Worm (Caenorhabditis elegans) whole organism, young adult: ENCODE measurements around the gene egli-1.

Experiments used
- C17E4.6 ChIP-seq: fragments of 200-800 bp; sonication (Bioruptor generic); IDR thresholded peaks from 2 replicates; pipeline ENCODE4 v1.3.6; 2022; ENCODE audit warnings: missing genetic modification reagents, missing genetic modification characterization, missing compliant biosample characterization
- F33H1.4 ChIP-seq: fragments of 200-800 bp; sonication (Bioruptor generic); IDR thresholded peaks from 2 replicates; pipeline ENCODE4 v1.3.6; 2022; ENCODE audit warnings: missing genetic modification reagents, missing genetic modification characterization, missing compliant biosample characterization
- F52B5.7 ChIP-seq: sonication (generic microtip); optimal IDR thresholded peaks from 2 replicates; lab custom pipeline; 2016; ENCODE audit warnings: mild to moderate bottlenecking, missing genetic modification characterization, missing compliant biosample characterization
- T26A5.8 ChIP-seq: sonication (generic microtip); optimal IDR thresholded peaks from 2 replicates; lab custom pipeline; 2016; ENCODE audit warnings: missing genetic modification characterization, missing compliant biosample characterization
- Y53G8AR.9 ChIP-seq: fragments of 200-800 bp; sonication (Bioruptor generic); conservative IDR thresholded peaks from 2 replicates; pipeline ENCODE4 v1.3.6; 2022; ENCODE audit warnings: missing genetic modification reagents, missing genetic modification characterization, missing compliant biosample characterization
- Y56A3A.18 ChIP-seq: fragments of 200-800 bp; sonication (Bioruptor generic); IDR thresholded peaks from 2 replicates; pipeline ENCODE4 v1.3.6; 2022; ENCODE audit warnings: missing genetic modification reagents, missing genetic modification characterization, missing compliant biosample characterization
- akir-1 ChIP-seq: fragments of 200-800 bp; sonication (Bioruptor generic); optimal IDR thresholded peaks from 2 replicates; lab custom pipeline; 2018; ENCODE audit warnings: mild to moderate bottlenecking, missing genetic modification characterization, moderate library complexity, missing compliant biosample characterization
- athp-1 ChIP-seq: sonication (generic microtip); optimal IDR thresholded peaks from 2 replicates; lab custom pipeline; 2017; ENCODE audit warnings: mild to moderate bottlenecking, missing genetic modification characterization, missing compliant biosample characterization
- attf-3 ChIP-seq: fragments of 200-800 bp; sonication (Bioruptor generic); conservative IDR thresholded peaks from 2 replicates; pipeline ENCODE4 v1.3.6; 2022; ENCODE audit warnings: missing genetic modification reagents, missing genetic modification characterization, missing compliant biosample characterization
- cebp-1 ChIP-seq, 2 experiments: fragments of 200-800 bp in 1 of 2; sonication (Bioruptor generic) in 1 of 2; sonication (generic microtip) in 1 of 2; IDR thresholded peaks in 1 of 2; optimal IDR thresholded peaks in 1 of 2; 2 replicates each; pipeline versions ENCODE4 v1.3.6 to Lab custom; 2017 to 2022; ENCODE audit warnings: missing compliant biosample characterization in 2 of 2, missing genetic modification characterization in 2 of 2, mild to moderate bottlenecking in 1 of 2, missing genetic modification reagents in 1 of 2, moderate library complexity in 1 of 2
- cebp-2 ChIP-seq: fragments of 200-800 bp; sonication (Bioruptor generic); IDR thresholded peaks from 2 replicates; pipeline ENCODE4 v1.3.6; 2022; ENCODE audit warnings: missing genetic modification characterization, missing compliant biosample characterization
- chd-7 ChIP-seq: sonication (generic microtip); optimal IDR thresholded peaks from 2 replicates; lab custom pipeline; 2016; ENCODE audit warnings: mild to moderate bottlenecking, missing genetic modification characterization, moderate library complexity, missing compliant biosample characterization
- dox-1 ChIP-seq: fragments of 200-800 bp; sonication (Bioruptor generic); IDR thresholded peaks from 2 replicates; pipeline ENCODE4 v1.3.6; 2022; ENCODE audit warnings: missing genetic modification reagents, missing genetic modification characterization, missing compliant biosample characterization
- efl-1 ChIP-seq: fragments of 150-350 bp; optimal IDR thresholded peaks from 2 replicates; lab custom pipeline; 2014; ENCODE audit warnings: missing biosample characterization, missing genetic modification reagents, missing genetic modification characterization
- fkh-3 ChIP-seq: sonication (generic microtip); optimal IDR thresholded peaks from 2 replicates; lab custom pipeline; 2016; ENCODE audit warnings: mild to moderate bottlenecking, missing genetic modification characterization, missing compliant biosample characterization
- hlh-12 ChIP-seq: sonication (generic microtip); optimal IDR thresholded peaks from 2 replicates; lab custom pipeline; 2016; ENCODE audit warnings: missing genetic modification characterization, missing compliant biosample characterization
- hlh-26 ChIP-seq: fragments of 200-800 bp; sonication (Bioruptor generic); conservative IDR thresholded peaks from 2 replicates; pipeline ENCODE4 v1.3.6; 2022; ENCODE audit warnings: missing genetic modification reagents, missing genetic modification characterization, missing compliant biosample characterization
- hmg-1.2 ChIP-seq: fragments of 200-800 bp; sonication (Bioruptor generic); IDR thresholded peaks from 2 replicates; pipeline ENCODE4 v1.3.6; 2022; ENCODE audit warnings: missing genetic modification reagents, missing genetic modification characterization, missing compliant biosample characterization
- hmg-20 ChIP-seq: fragments of 200-800 bp; sonication (Bioruptor generic); IDR thresholded peaks from 2 replicates; pipeline ENCODE4 v1.3.6; 2022; ENCODE audit warnings: missing genetic modification reagents, missing genetic modification characterization, missing compliant biosample characterization
- lag-1 ChIP-seq: fragments of 200-800 bp; sonication (Bioruptor generic); IDR thresholded peaks from 2 replicates; pipeline ENCODE4 v1.3.6; 2022; ENCODE audit warnings: missing genetic modification reagents, missing genetic modification characterization, missing compliant biosample characterization
- lin-40 ChIP-seq: sonication (generic microtip); optimal IDR thresholded peaks from 2 replicates; lab custom pipeline; 2016; ENCODE audit warnings: missing genetic modification characterization, mild to moderate bottlenecking, missing compliant biosample characterization, missing genotype, missing genetic modification reagents
- lsl-1 ChIP-seq: fragments of 200-800 bp; sonication (Bioruptor generic); optimal IDR thresholded peaks from 2 replicates; lab custom pipeline; 2018; ENCODE audit warnings: mild to moderate bottlenecking, missing genetic modification characterization, moderate library complexity, missing compliant biosample characterization
- madf-3 ChIP-seq: fragments of 200-800 bp; sonication (Bioruptor generic); IDR thresholded peaks from 2 replicates; pipeline ENCODE4 v1.3.6; 2022; ENCODE audit warnings: missing genetic modification reagents, missing genetic modification characterization, missing compliant biosample characterization
- mxl-1 ChIP-seq: sonication (generic microtip); optimal IDR thresholded peaks from 2 replicates; lab custom pipeline; 2016; ENCODE audit warnings: missing genetic modification characterization, missing compliant biosample characterization
- nhr-80 ChIP-seq: sonication (generic microtip); optimal IDR thresholded peaks from 2 replicates; lab custom pipeline; 2016; ENCODE audit warnings: missing genetic modification characterization, missing compliant biosample characterization
- pbrm-1 ChIP-seq: fragments of 200-800 bp; sonication (Bioruptor generic); IDR thresholded peaks from 2 replicates; pipeline ENCODE4 v1.3.6; 2022; ENCODE audit warnings: missing genetic modification reagents, missing genetic modification characterization, missing compliant biosample characterization
- rpc-1 ChIP-seq, 2 experiments: fragments of 150-350 bp in 1 of 2; sonication (generic microtip) in 1 of 2; optimal IDR thresholded peaks; 2 replicates each; lab custom pipeline; 2014 to 2018; ENCODE audit warnings: missing biosample characterization in 1 of 2, missing genetic modification characterization in 1 of 2, missing genetic modification reagents in 1 of 2, missing genotype in 1 of 2
- snpc-1.1 ChIP-seq: sonication (generic microtip); optimal IDR thresholded peaks from 2 replicates; lab custom pipeline; 2017; ENCODE audit warnings: missing genetic modification characterization, mild to moderate bottlenecking, missing compliant biosample characterization, antibody characterized with exemption, moderate library complexity, missing genotype, missing genetic modification reagents; ENCODE audit not compliant: insufficient read depth
- snpc-3.4 ChIP-seq: sonication (generic microtip); optimal IDR thresholded peaks from 2 replicates; lab custom pipeline; 2017; ENCODE audit warnings: missing genetic modification characterization, mild to moderate bottlenecking, missing compliant biosample characterization, antibody characterized with exemption, moderate library complexity, missing genotype, missing genetic modification reagents
- tbp1 ChIP-seq: fragments of 200-800 bp; sonication (Bioruptor generic); optimal IDR thresholded peaks from 2 replicates; lab custom pipeline; 2018; ENCODE audit warnings: mild to moderate bottlenecking, missing genetic modification characterization, missing compliant biosample characterization

The egli-1 gene

DNA sequence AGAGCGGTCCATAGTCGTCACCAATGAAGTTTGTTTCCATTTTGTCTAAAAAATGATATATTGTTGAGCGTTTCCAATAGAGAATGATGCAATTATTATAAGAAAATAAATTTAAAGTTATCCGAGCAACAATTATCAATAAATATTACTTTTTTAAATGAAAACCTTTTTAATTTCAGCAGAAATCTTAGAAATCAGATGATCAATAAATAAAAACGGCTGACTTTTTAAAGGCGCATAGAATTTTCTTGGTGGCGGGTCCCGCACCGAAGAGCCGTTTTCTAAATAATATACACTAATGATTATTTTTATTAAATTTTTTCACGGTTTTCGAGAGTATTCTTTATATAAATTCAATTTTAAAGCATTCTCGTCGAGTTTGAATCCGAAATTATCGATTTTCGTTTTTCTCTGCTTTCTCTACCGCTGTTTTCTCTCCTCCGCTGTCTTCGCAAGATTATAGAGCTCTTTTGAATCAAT lies 850 bp upstream of the egli-1 start, which contains the start of gene rab-39:
Gene rab-39, minus strand, starts transcription at position 51 of the 480 bp plus-strand sequence.
- TF ChIP-seq hlh-12 (no peak), cebp-1 (GFP tag; IDR thresholded peaks at IDR 0.05; lab: Robert Waterston, UW) (no peak), cebp-1 (tag; optimal IDR thresholded peaks at IDR 0.05; lab: Kevin White, UChicago) (no peak), athp-1 (tag; lab: Kevin White, UChicago) (no peak), F33H1.4 (GFP tag; lab: Robert Waterston, UW) (peak; percentile 74), lsl-1 (no peak), C17E4.6 (GFP tag; lab: Robert Waterston, UW) (no peak), hmg-20 (GFP tag; lab: Robert Waterston, UW) (no peak), mxl-1 (tag; lab: Kevin White, UChicago) (no peak)
- TF ChIP-seq, all 124 proteins: peak for 1

DNA sequence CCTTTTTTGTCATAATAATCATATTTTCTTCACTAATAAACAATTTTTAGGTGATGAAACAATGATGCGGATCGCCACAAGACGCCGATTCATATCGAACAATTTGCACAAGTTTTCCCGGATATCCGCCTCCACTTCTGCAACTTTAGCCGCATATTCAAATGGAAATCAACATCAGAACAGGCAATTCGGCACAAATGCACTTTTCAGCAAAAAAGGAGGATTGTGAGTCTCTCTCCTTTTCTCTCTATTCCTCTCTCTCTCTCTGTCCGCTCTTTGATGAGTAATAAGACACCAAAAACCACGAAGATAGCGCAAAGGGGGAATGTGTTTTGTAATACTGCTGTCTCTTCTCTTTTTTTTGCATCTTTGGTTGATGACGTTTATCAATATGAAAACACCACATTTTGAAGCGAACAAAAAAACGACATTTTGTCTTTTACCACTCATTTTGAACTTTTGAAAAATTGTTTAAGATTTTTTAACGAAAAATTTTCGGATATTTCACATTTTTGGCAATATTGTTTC lies 1.1 kb downstream of the egli-1 start, which contains the start of gene eat-3:
Gene eat-3, plus strand, starts transcription at position 51 of the 528 bp plus-strand sequence.
- TF ChIP-seq lin-40 (tag; lab: Kevin White, UChicago): peak; percentile 17
- no peak for TF ChIP-seq snpc-3.4 (tag; lab: Kevin White, UChicago)
- TF ChIP-seq lag-1 (GFP tag; lab: Robert Waterston, UW): no peak
- TF ChIP-seq pbrm-1 (GFP tag; lab: Robert Waterston, UW): no peak
- TF ChIP-seq cebp-1 (GFP tag; IDR thresholded peaks at IDR 0.05; lab: Robert Waterston, UW): no peak
- peak; percentile 43 for TF ChIP-seq cebp-1 (tag; optimal IDR thresholded peaks at IDR 0.05; lab: Kevin White, UChicago)
- TF ChIP-seq efl-1 (GFP tag; lab: Kevin White, UChicago): no peak
- TF ChIP-seq hlh-26: no peak
- no peak for TF ChIP-seq akir-1
- no peak for TF ChIP-seq tbp1 (GFP tag; lab: Kevin White, UChicago)
- TF ChIP-seq rpc-1 (optimal IDR thresholded peaks at IDR 0.05; lab: Kevin White, UChicago): no peak
- TF ChIP-seq rpc-1 (tag; optimal IDR thresholded peaks at IDR 0.05; lab: Kevin White, UChicago): no peak
- TF ChIP-seq chd-7: no peak

DNA sequence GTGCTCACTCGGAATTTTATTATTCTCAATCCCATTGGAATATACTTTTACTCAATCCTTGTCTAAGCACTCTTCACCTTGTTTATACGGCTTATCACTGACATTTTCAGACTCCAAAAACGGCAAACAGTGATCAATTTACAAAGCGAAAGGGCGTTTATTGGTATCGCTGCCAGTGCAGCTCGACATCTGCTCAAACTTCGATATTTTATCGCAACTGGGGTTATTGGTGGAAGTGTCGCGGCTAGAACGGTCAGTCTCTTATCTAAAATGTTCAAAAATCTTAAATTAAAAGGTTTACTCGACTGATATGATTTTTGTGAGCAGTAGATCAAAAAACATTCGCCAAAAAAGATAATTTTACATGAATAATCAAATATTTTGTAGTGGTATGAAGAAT lies 1.8 kb downstream of the egli-1 start:
- TF ChIP-seq T26A5.8 (tag; lab: Kevin White, UChicago): no peak
- TF ChIP-seq cebp-2: no peak
- peak; percentile 80 for TF ChIP-seq nhr-80
- peak; percentile 47; the same call in 1 of the 2 replicates for TF ChIP-seq dox-1 (GFP tag; lab: Robert Waterston, UW)
- no peak for TF ChIP-seq hlh-26
- TF ChIP-seq fkh-3 (tag; lab: Kevin White, UChicago): no peak

DNA sequence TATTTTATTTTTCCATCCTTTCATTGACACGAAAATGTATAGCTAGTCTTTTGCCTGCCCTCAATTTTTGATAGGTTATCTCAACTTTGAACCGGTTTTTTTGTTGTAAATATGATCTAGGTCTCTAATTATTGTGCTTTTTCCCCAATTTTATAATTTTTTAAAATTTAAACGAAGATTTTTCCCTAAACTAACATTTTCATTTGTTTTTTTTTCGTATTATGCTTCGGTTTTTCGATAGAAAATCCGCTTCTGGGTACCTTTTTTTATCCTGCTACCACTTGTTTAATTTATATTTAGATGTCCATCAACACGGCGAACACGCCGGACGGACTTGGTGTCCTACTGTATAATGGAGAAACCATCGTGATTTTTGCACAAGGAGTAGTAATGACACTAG lies 5.7 kb downstream of the egli-1 start, which contains the start of gene wbp-2:
Gene wbp-2, plus strand, starts transcription at position 301 of the 400 bp plus-strand sequence.
- TF ChIP-seq hmg-1.2 (GFP tag; lab: Robert Waterston, UW) (0 out of 2 replicates have a peak, but pooled peaks have one; percentile 7), Y56A3A.18 (GFP tag; lab: Robert Waterston, UW) (no peak), madf-3 (GFP tag; lab: Robert Waterston, UW) (no peak), Y53G8AR.9 (GFP tag; lab: Robert Waterston, UW) (no peak)

DNA sequence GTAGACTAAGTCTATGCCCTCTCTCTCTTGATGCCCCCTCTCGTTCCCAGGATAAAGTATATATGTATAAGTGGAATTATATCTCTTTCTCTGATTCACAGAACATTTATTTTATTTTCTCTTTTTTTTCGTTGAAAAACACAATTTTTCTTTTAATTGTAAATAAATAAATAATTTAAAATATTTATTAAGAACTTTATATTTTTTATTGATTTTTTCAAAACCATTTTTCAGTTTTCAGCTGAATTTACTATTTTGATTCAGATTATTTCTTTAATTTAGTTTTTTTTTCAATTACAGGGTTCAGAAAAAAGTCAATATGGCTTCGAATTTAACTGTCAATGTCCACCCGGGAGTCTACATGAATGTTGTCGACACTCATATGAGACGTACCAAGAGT lies 7.6 kb downstream of the egli-1 start, which contains the start of gene eif-3.F:
Gene eif-3.F, plus strand, starts transcription at position 301 of the 400 bp plus-strand sequence.
- TF ChIP-seq F52B5.7 (tag; lab: Kevin White, UChicago) (no peak), attf-3 (GFP tag; lab: Robert Waterston, UW) (no peak), snpc-1.1 (no peak)
